Worm (Caenorhabditis elegans) whole organism, mixed stage, embryonic: Measurements from ENCODE around the gene C06E1.7.

Source experiments
- ceh-43 ChIP-seq: fragments of 200-800 bp; sonication (Bioruptor generic); optimal IDR thresholded peaks from 2 replicates; lab custom pipeline; 2018; ENCODE audit warnings: mild to moderate bottlenecking, missing genetic modification characterization, moderate library complexity, missing compliant biosample characterization
- ces-1 ChIP-seq: fragments of 150-350 bp; optimal IDR thresholded peaks from 2 replicates; lab custom pipeline; 2014; ENCODE audit warnings: missing biosample characterization, missing genetic modification reagents, missing genetic modification characterization
- elt-1 ChIP-seq: sonication (generic microtip); optimal IDR thresholded peaks from 2 replicates; lab custom pipeline; 2017; ENCODE audit warnings: missing genetic modification characterization, mild to moderate bottlenecking, missing compliant biosample characterization, antibody characterized with exemption, moderate library complexity, borderline replicate concordance; ENCODE audit not compliant: insufficient read depth
- lin-13 ChIP-seq: fragments of 150-350 bp; optimal IDR thresholded peaks from 2 replicates; lab custom pipeline; 2014; ENCODE audit warnings: missing biosample characterization, missing genetic modification characterization
- nhr-12 ChIP-seq: fragments of 150-350 bp; optimal IDR thresholded peaks from 2 replicates; lab custom pipeline; 2014; ENCODE audit warnings: missing biosample characterization, missing genetic modification characterization
- nhr-28 ChIP-seq: fragments of 150-350 bp; optimal IDR thresholded peaks from 2 replicates; lab custom pipeline; 2014; ENCODE audit warnings: missing biosample characterization, missing genetic modification characterization
- snpc-4 ChIP-seq: fragments of 150-350 bp; optimal IDR thresholded peaks from 2 replicates; lab custom pipeline; 2014; ENCODE audit warnings: missing biosample characterization, missing genetic modification characterization
- sptf-1 ChIP-seq: sonication (generic microtip); optimal IDR thresholded peaks from 2 replicates; lab custom pipeline; 2017; ENCODE audit warnings: mild to moderate bottlenecking, missing genetic modification characterization, moderate library complexity, missing compliant biosample characterization
- unc-62 ChIP-seq: fragments of 150-350 bp; optimal IDR thresholded peaks from 2 replicates; lab custom pipeline; 2014; ENCODE audit warnings: missing biosample characterization, missing genetic modification reagents, missing genetic modification characterization
- ztf-11 ChIP-seq: fragments of 150-350 bp; optimal IDR thresholded peaks from 2 replicates; lab custom pipeline; 2014; ENCODE audit warnings: missing biosample characterization, missing genetic modification characterization

DNA sequence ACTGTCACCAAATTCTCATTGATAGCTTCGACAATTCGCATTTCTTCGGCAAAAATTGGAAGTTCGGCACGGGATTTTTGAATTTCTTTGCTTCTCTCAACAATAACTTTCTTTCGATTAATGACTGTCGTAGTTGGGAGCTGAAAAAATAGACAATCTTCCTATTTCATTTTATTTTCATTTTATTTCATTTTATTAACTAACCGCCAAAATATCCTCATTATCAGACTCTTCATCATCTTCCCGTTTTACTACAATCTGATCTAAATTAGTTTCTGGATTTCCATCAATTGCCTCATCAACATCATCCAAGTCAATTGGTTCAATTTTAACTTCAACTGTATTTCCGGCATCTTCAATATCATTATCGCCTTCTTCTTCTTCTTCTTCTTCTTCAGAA lies 20.1 kb upstream of the C06E1.7 start:
- TF ChIP-seq lin-13 (tag; lab: Kevin White, UChicago), result no peak
- TF ChIP-seq elt-1, result no peak
- TF ChIP-seq unc-62 (GFP tag; lab: Kevin White, UChicago), result no peak
- TF ChIP-seq ces-1 (GFP tag; lab: Kevin White, UChicago), result no peak
- no peak for TF ChIP-seq ztf-11
- TF ChIP-seq sptf-1 (tag; lab: Kevin White, UChicago), result no peak
- no peak for TF ChIP-seq nhr-12 (tag; lab: Kevin White, UChicago)
- no peak for TF ChIP-seq nhr-28 (tag; lab: Kevin White, UChicago)
- no peak for TF ChIP-seq snpc-4 (tag; lab: Kevin White, UChicago)
- no peak for TF ChIP-seq ceh-43 (GFP tag; lab: Kevin White, UChicago)
